Worm (Caenorhabditis elegans) whole organism, L3 larva: ENCODE measurements around the gene nsph-3.2.
A peak's percentile ranks its signal among the peaks of the same experiment; 100 is the strongest.

Experiments used
- R02D3.7 ChIP-seq: fragments of 150-350 bp; optimal IDR thresholded peaks from 2 replicates; lab custom pipeline; 2014; ENCODE audit warnings: missing biosample characterization, missing genetic modification characterization
- aly-2 ChIP-seq: fragments of 150-350 bp; optimal IDR thresholded peaks from 2 replicates; lab custom pipeline; 2014; ENCODE audit warnings: missing biosample characterization, missing genetic modification characterization
- ceh-28 ChIP-seq: fragments of 150-350 bp; optimal IDR thresholded peaks from 2 replicates; lab custom pipeline; 2014; ENCODE audit warnings: missing biosample characterization, missing genetic modification reagents, missing genetic modification characterization
- ceh-82 ChIP-seq: fragments of 150-350 bp; optimal IDR thresholded peaks from 2 replicates; lab custom pipeline; 2014; ENCODE audit warnings: missing biosample characterization, missing genetic modification characterization
- ceh-9 ChIP-seq: sonication (generic microtip); optimal IDR thresholded peaks from 2 replicates; lab custom pipeline; 2018; ENCODE audit warnings: missing biosample characterization, missing genetic modification characterization
- egl-27 ChIP-seq: sonication (generic microtip); optimal IDR thresholded peaks from 4 replicates; lab custom pipeline; 2017; ENCODE audit warnings: missing biosample characterization, missing genetic modification reagents, missing genetic modification characterization
- egl-5 ChIP-seq: fragments of 150-350 bp; optimal IDR thresholded peaks from 2 replicates; lab custom pipeline; 2017; ENCODE audit warnings: missing biosample characterization, missing genetic modification reagents, missing genetic modification characterization, inconsistent platforms
- elt-2 ChIP-seq: sonication (generic microtip); optimal IDR thresholded peaks from 2 replicates; lab custom pipeline; 2016; ENCODE audit warnings: missing genetic modification reagents, mild to moderate bottlenecking, missing genetic modification characterization, missing compliant biosample characterization
- elt-3 ChIP-seq, 3 experiments: fragments of 150-350 bp in 1 of 3; sonication (generic microtip) in 2 of 3; optimal IDR thresholded peaks; 2 replicates in 2 of 3; 4 replicates in 1 of 3; lab custom pipeline; 2014 to 2017; ENCODE audit warnings: missing biosample characterization in 3 of 3, missing genetic modification characterization in 3 of 3
- eor-1 ChIP-seq, 2 experiments: fragments of 150-350 bp; optimal IDR thresholded peaks; 2 replicates each; lab custom pipeline; 2014 to 2018; ENCODE audit warnings: missing biosample characterization in 2 of 2, missing genetic modification characterization in 2 of 2
- fkh-10 ChIP-seq: sonication (generic microtip); optimal IDR thresholded peaks from 2 replicates; lab custom pipeline; 2017; ENCODE audit warnings: missing biosample characterization, missing genetic modification reagents, missing genetic modification characterization
- fkh-2 ChIP-seq: fragments of 150-350 bp; optimal IDR thresholded peaks from 2 replicates; lab custom pipeline; 2014; ENCODE audit warnings: missing biosample characterization, missing genetic modification reagents, missing genetic modification characterization
- fos-1 ChIP-seq: fragments of 150-350 bp; optimal IDR thresholded peaks from 2 replicates; lab custom pipeline; 2014; ENCODE audit warnings: missing biosample characterization, missing genetic modification characterization
- jun-1 ChIP-seq: fragments of 150-350 bp; optimal IDR thresholded peaks from 2 replicates; lab custom pipeline; 2014; ENCODE audit warnings: missing biosample characterization, missing genetic modification reagents, missing genetic modification characterization
- lin-15B ChIP-seq: fragments of 150-350 bp; optimal IDR thresholded peaks from 2 replicates; lab custom pipeline; 2014; ENCODE audit warnings: missing biosample characterization, missing genetic modification characterization
- lsy-12 ChIP-seq: sonication (generic microtip); optimal IDR thresholded peaks from 2 replicates; lab custom pipeline; 2016; ENCODE audit warnings: mild to moderate bottlenecking, missing genetic modification characterization, missing compliant biosample characterization
- mdl-1 ChIP-seq: fragments of 150-350 bp; optimal IDR thresholded peaks from 2 replicates; lab custom pipeline; 2014; ENCODE audit warnings: missing biosample characterization, missing genetic modification characterization
- mml-1 ChIP-seq: fragments of 150-350 bp; sonication (generic microtip); optimal IDR thresholded peaks from 3 replicates; lab custom pipeline; 2014; ENCODE audit warnings: missing biosample characterization, missing genetic modification characterization
- nfya-1 ChIP-seq: sonication (generic microtip); optimal IDR thresholded peaks from 2 replicates; lab custom pipeline; 2017; ENCODE audit warnings: missing genetic modification characterization, mild to moderate bottlenecking, missing compliant biosample characterization, antibody characterized with exemption, moderate library complexity; ENCODE audit not compliant: insufficient read depth
- nhr-11 ChIP-seq: fragments of 150-350 bp; optimal IDR thresholded peaks from 2 replicates; lab custom pipeline; 2014; ENCODE audit warnings: missing biosample characterization, missing genetic modification characterization
- nhr-12 ChIP-seq: fragments of 150-350 bp; optimal IDR thresholded peaks from 2 replicates; lab custom pipeline; 2014; ENCODE audit warnings: missing biosample characterization, missing genetic modification characterization
- nhr-237 ChIP-seq: fragments of 150-350 bp; optimal IDR thresholded peaks from 2 replicates; lab custom pipeline; 2014; ENCODE audit warnings: missing biosample characterization, missing genetic modification characterization
- nhr-28 ChIP-seq: fragments of 150-350 bp; optimal IDR thresholded peaks from 2 replicates; lab custom pipeline; 2014; ENCODE audit warnings: missing biosample characterization, missing genetic modification characterization
- nhr-43 ChIP-seq: sonication (generic microtip); optimal IDR thresholded peaks from 2 replicates; lab custom pipeline; 2016; ENCODE audit warnings: mild to moderate bottlenecking, missing genetic modification characterization, missing compliant biosample characterization; ENCODE audit not compliant: poor library complexity, severe bottlenecking
- nhr-67 ChIP-seq: fragments of 150-350 bp; optimal IDR thresholded peaks from 2 replicates; lab custom pipeline; 2014; ENCODE audit warnings: missing biosample characterization, missing genetic modification characterization
- pqm-1 ChIP-seq: fragments of 150-350 bp; optimal IDR thresholded peaks from 2 replicates; lab custom pipeline; 2017; ENCODE audit warnings: missing biosample characterization, missing genetic modification characterization, inconsistent platforms
- sea-2 ChIP-seq: fragments of 150-350 bp; sonication (generic microtip); optimal IDR thresholded peaks from 4 replicates; lab custom pipeline; 2014; ENCODE audit warnings: missing biosample characterization, missing genetic modification reagents, missing genetic modification characterization
- skn-1 ChIP-seq: fragments of 150-350 bp; optimal IDR thresholded peaks from 2 replicates; lab custom pipeline; 2014; ENCODE audit warnings: missing biosample characterization, missing genetic modification characterization
- unc-39 ChIP-seq: sonication (generic microtip); optimal IDR thresholded peaks from 4 replicates; lab custom pipeline; 2017; ENCODE audit warnings: missing biosample characterization, missing genetic modification characterization
- ztf-4 ChIP-seq: fragments of 150-350 bp; optimal IDR thresholded peaks from 2 replicates; lab custom pipeline; 2014; ENCODE audit warnings: missing biosample characterization, missing genetic modification characterization

nsph-3.2 gene

DNA sequence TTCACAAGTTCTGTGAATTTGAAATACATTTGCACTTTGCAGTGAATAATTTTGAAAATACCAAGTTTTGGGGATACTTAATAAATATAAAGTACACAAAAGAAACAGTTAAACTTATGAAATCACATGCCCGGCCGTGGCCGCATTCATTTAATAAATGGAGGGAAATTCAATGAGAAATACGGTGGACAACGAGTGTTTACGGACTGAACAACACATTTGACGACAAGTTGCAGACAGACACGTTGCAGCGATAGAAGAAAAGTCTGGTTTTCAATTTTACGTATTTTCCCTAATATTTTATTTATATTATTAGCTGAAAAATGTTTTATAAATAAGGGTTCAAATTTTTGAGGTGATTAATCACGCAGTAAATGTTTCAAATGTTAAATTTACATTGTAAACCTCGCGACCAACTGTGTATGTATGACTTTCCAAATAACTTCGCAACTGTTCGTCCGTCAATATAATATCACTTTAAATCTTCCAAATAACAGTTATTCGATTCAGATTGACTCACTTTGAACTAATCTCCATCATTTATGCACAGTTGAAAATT lies 38.8 kb downstream of the nsph-3.2 start, which contains the start of gene copg-1 (continued):
- TF ChIP-seq elt-2 (tag; lab: Kevin White, UChicago) = no peak
- TF ChIP-seq nhr-28 (tag; lab: Kevin White, UChicago) = no peak
- no peak for TF ChIP-seq nhr-11 (tag; lab: Kevin White, UChicago)
- TF ChIP-seq lin-15B (tag; lab: Kevin White, UChicago) = peak; percentile 43
- peak; percentile 31 for TF ChIP-seq nhr-43 (tag; lab: Kevin White, UChicago)
- no peak for TF ChIP-seq mml-1 (tag; lab: Kevin White, UChicago)
- no peak for TF ChIP-seq sea-2
- no peak for TF ChIP-seq skn-1 (tag; lab: Kevin White, UChicago)
- no peak for TF ChIP-seq lsy-12 (tag; lab: Kevin White, UChicago)
- peak; percentile 77 for TF ChIP-seq nfya-1 (tag; lab: Kevin White, UChicago)
- TF ChIP-seq fkh-10 (GFP tag; lab: Kevin White, UChicago) = no peak
- TF ChIP-seq nhr-237 (tag; lab: Kevin White, UChicago) = no peak

ce11 chrIV:10153479-10153878 lies 40.8 kb downstream of the nsph-3.2 start:
- TF ChIP-seq nhr-67 (tag; lab: Kevin White, UChicago) (no peak), R02D3.7 (no peak), ceh-28 (tag; lab: Kevin White, UChicago) (no peak), aly-2 (no peak)
- TF ChIP-seq, all 47 proteins: peak for 0

- TF ChIP-seq eor-1 (tag; optimal IDR thresholded peaks at IDR 0.05; lab: Kevin White, UChicago) = no peak
- no peak for TF ChIP-seq R02D3.7
- TF ChIP-seq jun-1 (tag; lab: Kevin White, UChicago) = no peak
- no peak for TF ChIP-seq fos-1 (tag; lab: Kevin White, UChicago)
These were observed 42.8 kb downstream of the nsph-3.2 start, which contains the start of gene ttr-54 for ce11 chrIV:10155475-10155874. ttr-54 (plus strand) TSS chrIV:10155775.

DNA sequence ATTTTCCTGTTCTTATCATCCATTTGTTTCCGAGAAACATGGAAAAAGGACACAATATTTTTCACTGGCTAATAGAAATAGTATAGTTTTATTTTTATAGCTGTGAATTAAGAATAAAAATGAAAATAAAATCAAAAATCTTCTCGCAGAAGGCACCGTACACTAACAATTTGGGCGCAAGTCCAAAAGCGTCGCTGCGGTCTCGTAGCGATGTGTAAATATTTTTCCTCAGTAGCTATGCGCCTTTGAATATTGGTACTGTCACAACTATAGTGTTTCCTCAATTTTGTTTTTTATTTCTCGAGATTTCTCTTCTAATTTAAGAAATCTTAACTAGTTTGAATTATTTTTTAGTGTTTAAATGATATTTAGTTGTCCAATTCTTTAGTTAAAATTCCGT lies 44.4 kb downstream of the nsph-3.2 start:
- TF ChIP-seq fos-1 (tag; lab: Kevin White, UChicago) (no peak), egl-27 (tag; lab: Kevin White, UChicago) (no peak), lsy-12 (tag; lab: Kevin White, UChicago) (no peak), nhr-67 (tag; lab: Kevin White, UChicago) (no peak), elt-3 (tag; optimal IDR thresholded peaks at IDR 0.05; lab: Kevin White, UChicago) (no peak)

ce11 chrIV:10157489-10158088 lies 44.9 kb downstream of the nsph-3.2 start, which contains the start of gene ttr-53:
ttr-53 (plus strand) TSS chrIV:10158038.
- TF ChIP-seq ceh-9 (tag; lab: Kevin White, UChicago) = no peak
- no peak for TF ChIP-seq egl-27 (tag; lab: Kevin White, UChicago)
- no peak for TF ChIP-seq nhr-12 (tag; lab: Kevin White, UChicago)
- TF ChIP-seq unc-39 (tag; lab: Kevin White, UChicago) = no peak
- no peak for TF ChIP-seq pqm-1 (tag; lab: Kevin White, UChicago)
- TF ChIP-seq jun-1 (tag; lab: Kevin White, UChicago) = no peak
- no peak for TF ChIP-seq ceh-82 (tag; lab: Kevin White, UChicago)

DNA sequence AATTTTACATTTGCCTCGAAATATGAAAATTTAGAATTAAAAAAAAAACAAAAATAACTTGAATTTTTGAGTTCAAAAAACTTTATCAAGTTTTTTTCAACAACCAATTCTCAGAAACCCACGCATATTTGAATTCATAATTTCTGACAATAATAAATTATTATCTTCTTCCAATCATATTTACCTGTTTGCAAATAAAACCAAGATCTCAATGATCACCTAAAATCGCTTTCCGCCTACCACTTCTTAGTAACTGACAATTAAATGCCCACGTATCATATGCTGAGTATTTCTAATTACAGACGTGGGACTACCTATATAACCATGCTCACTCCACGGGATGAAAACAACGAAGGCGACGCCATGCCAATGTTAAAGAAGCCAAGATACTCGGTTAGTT lies 49.0 kb downstream of the nsph-3.2 start, which contains the start of gene pps-1:
TSS of gene pps-1 (plus strand) at position 301 of the 400 bp plus-strand sequence.
- TF ChIP-seq ceh-9 (tag; lab: Kevin White, UChicago) = no peak
- no peak for TF ChIP-seq ztf-4 (tag; lab: Kevin White, UChicago)
- no peak for TF ChIP-seq egl-27 (tag; lab: Kevin White, UChicago)
- no peak for TF ChIP-seq nhr-12 (tag; lab: Kevin White, UChicago)
- TF ChIP-seq fkh-2 (tag; lab: Kevin White, UChicago) = no peak
- TF ChIP-seq nhr-11 (tag; lab: Kevin White, UChicago) = no peak
- no peak for TF ChIP-seq nhr-43 (tag; lab: Kevin White, UChicago)
- no peak for TF ChIP-seq ceh-28 (tag; lab: Kevin White, UChicago)
- TF ChIP-seq egl-5 (tag; lab: Kevin White, UChicago) = no peak
- TF ChIP-seq lin-15B (tag; lab: Kevin White, UChicago) = no peak
- TF ChIP-seq nhr-28 (tag; lab: Kevin White, UChicago) = no peak
- TF ChIP-seq elt-3 (tag; optimal IDR thresholded peaks at IDR 0.05; lab: Kevin White, UChicago) = no peak
- TF ChIP-seq mdl-1 (tag; lab: Kevin White, UChicago) = no peak
- no peak for TF ChIP-seq lsy-12 (tag; lab: Kevin White, UChicago)
